Worm (Caenorhabditis elegans): ENCODE results near the gene snx-17.
A peak's percentile ranks its signal among the peaks of the same experiment; 100 is the strongest.

Gene snx-17

DNA sequence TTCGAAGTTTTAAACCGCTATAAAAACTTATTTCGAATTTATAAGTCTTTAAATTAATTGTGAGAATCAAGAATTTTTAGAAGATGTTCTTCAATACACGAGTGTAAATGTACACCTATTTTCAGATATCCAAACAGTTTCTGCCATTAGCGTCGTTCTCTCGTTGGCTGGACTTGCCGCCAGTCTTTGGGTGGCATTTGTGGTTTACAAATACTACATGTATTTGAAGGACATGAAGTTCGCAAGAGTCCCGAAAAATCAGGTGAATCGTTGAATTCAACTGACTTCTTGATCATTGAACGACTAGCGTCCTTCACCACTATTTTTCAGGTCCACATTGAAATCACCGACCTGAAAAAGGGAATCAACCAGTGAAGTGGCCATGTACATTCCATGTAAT, 6.4 kb downstream of the snx-17 start:
- TF ChIP-seq klf-2 (GFP tag; conservative IDR thresholded peaks at IDR 0.05) (no peak), med-1 (GFP tag; optimal IDR thresholded peaks at IDR 0.05; ENCODE audit: insufficient read depth) (no peak), flt-1 (GFP tag; IDR thresholded peaks at IDR 0.05) (no peak), tab-1 (GFP tag; IDR thresholded peaks at IDR 0.05) (no peak), T22C8.4 (GFP tag; IDR thresholded peaks at IDR 0.05) (no peak), cog-1 (tag; optimal IDR thresholded peaks at IDR 0.05) (no peak), ztf-29 (GFP tag; IDR thresholded peaks at IDR 0.05) (no peak), ztf-23 (GFP tag; IDR thresholded peaks at IDR 0.05) (no peak), ref-1 (GFP tag; conservative IDR thresholded peaks at IDR 0.05) (no peak)

DNA sequence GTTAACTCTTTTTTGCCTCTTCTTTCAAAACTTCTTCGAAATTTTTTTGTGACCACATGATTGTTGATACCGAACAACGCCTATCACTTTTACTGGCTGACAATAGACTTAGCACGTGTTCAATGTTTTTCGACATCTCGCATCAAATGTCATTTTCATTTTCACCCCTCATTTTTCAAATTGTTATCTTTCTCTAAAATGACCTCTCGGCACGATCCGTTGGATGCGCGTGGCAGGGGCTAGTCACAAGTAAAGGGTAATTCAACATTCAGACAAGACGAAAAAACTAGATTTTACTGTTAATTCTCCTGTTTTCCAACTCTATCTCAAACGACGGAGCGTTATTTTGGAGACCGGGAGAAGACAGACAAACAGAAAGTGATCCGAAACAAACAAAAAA, 8.6 kb downstream of the snx-17 start, which contains the start of gene F17H10.2:
F17H10.2 (plus strand) TSS at position 316 of the 400 bp plus-strand sequence.
- no peak for TF ChIP-seq ztf-29 (GFP tag; IDR thresholded peaks at IDR 0.05)

DNA sequence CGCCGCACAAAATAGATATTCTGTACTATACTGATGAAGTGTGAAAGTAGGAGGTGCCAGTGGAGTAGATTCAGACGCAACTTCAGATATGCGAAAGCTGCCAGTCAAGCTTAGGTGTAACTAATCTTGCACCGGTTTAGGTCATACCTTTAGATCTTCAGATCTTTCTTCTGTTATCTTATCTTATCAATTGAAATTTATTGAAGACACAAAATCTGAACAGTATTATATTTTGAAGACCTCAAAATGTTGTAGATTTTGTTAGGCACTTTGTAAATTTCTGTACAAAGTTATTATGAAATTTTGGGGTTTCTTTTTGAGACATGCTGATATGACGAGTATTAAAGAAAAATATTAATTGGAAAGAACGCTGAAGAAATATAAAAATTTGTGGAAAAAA, 9.4 kb downstream of the snx-17 start:
- no peak for TF ChIP-seq klf-2 (GFP tag; conservative IDR thresholded peaks at IDR 0.05)
- TF ChIP-seq ztf-29 (GFP tag; IDR thresholded peaks at IDR 0.05), result no peak
- TF ChIP-seq flt-1 (GFP tag; IDR thresholded peaks at IDR 0.05), result no peak
- no peak for TF ChIP-seq tab-1 (GFP tag; IDR thresholded peaks at IDR 0.05)
- TF ChIP-seq med-1 (GFP tag; optimal IDR thresholded peaks at IDR 0.05; ENCODE audit: insufficient read depth), result no peak
- no peak for TF ChIP-seq T22C8.4 (GFP tag; IDR thresholded peaks at IDR 0.05)
- no peak for TF ChIP-seq cog-1 (tag; optimal IDR thresholded peaks at IDR 0.05)
- no peak for TF ChIP-seq ref-1 (GFP tag; conservative IDR thresholded peaks at IDR 0.05)
- TF ChIP-seq ztf-23 (GFP tag; IDR thresholded peaks at IDR 0.05), result no peak

- TF ChIP-seq cog-1 (tag; optimal IDR thresholded peaks at IDR 0.05) (no peak), ztf-23 (GFP tag; IDR thresholded peaks at IDR 0.05) (no peak), tab-1 (GFP tag; IDR thresholded peaks at IDR 0.05) (no peak), med-1 (GFP tag; optimal IDR thresholded peaks at IDR 0.05; ENCODE audit: insufficient read depth) (no peak), T22C8.4 (GFP tag; IDR thresholded peaks at IDR 0.05) (no peak), klf-2 (GFP tag; conservative IDR thresholded peaks at IDR 0.05) (no peak), ztf-29 (GFP tag; IDR thresholded peaks at IDR 0.05) (no peak), flt-1 (GFP tag; IDR thresholded peaks at IDR 0.05) (no peak), ref-1 (GFP tag; conservative IDR thresholded peaks at IDR 0.05) (no peak)
Measured at ce11 chrX:13110004-13110403, 12.1 kb downstream of the snx-17 start.

ce11 chrX:13108664-13109063, 13.4 kb downstream of the snx-17 start:
- no peak for TF ChIP-seq klf-2 (GFP tag; conservative IDR thresholded peaks at IDR 0.05)
- no peak for TF ChIP-seq ref-1 (GFP tag; conservative IDR thresholded peaks at IDR 0.05)
- TF ChIP-seq cog-1 (tag; optimal IDR thresholded peaks at IDR 0.05), result no peak
- TF ChIP-seq med-1 (GFP tag; optimal IDR thresholded peaks at IDR 0.05; ENCODE audit: insufficient read depth), result no peak
- no peak for TF ChIP-seq ztf-23 (GFP tag; IDR thresholded peaks at IDR 0.05)
- no peak for TF ChIP-seq T22C8.4 (GFP tag; IDR thresholded peaks at IDR 0.05)
- TF ChIP-seq flt-1 (GFP tag; IDR thresholded peaks at IDR 0.05), result no peak
- TF ChIP-seq tab-1 (GFP tag; IDR thresholded peaks at IDR 0.05), result no peak
- TF ChIP-seq ztf-29 (GFP tag; IDR thresholded peaks at IDR 0.05), result no peak

DNA sequence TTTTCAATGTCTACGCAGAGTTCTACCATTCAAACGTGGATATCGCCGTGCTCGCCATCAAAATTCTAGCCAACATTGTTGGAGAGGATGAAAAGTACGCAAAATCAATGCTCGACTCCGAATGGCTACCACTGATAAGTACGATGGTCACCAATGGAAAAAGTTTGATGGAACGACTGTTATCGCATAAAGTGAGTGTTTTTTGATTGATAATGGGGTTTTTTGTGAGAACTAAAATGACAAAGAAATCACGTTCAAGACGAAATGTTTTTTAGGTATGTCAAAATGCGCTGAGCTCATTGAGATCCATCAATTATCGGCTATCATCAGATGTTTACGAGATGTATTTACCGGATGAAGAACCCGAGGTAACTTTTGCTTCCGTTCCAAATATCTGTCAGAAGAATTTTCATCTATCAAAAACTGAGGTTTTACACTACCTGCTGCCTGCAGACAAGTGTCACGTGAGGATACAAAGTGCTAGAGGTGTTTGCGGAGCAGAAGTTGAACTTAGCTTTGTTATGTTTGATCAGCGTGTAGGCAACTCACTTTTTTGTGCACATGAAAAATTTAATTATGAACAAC, 15.8 kb downstream of the snx-17 start:
- TF ChIP-seq flt-1 (GFP tag; IDR thresholded peaks at IDR 0.05) (no peak), ztf-29 (GFP tag; IDR thresholded peaks at IDR 0.05) (no peak), med-1 (GFP tag; optimal IDR thresholded peaks at IDR 0.05; ENCODE audit: insufficient read depth) (no peak), T22C8.4 (GFP tag; IDR thresholded peaks at IDR 0.05) (no peak), klf-2 (GFP tag; conservative IDR thresholded peaks at IDR 0.05) (no peak), cog-1 (tag; optimal IDR thresholded peaks at IDR 0.05) (no peak), ztf-23 (GFP tag; IDR thresholded peaks at IDR 0.05) (no peak), tab-1 (GFP tag; IDR thresholded peaks at IDR 0.05) (no peak), ref-1 (GFP tag; conservative IDR thresholded peaks at IDR 0.05) (no peak)

- TF ChIP-seq flt-1 (GFP tag; IDR thresholded peaks at IDR 0.05) (peak; percentile 65; the same call in 1 of the 2 replicates), ztf-29 (GFP tag; IDR thresholded peaks at IDR 0.05) (no peak)
Measured at ce11 chrX:13104966-13105365, 17.1 kb downstream of the snx-17 start, which contains the start of gene F17H10.1. F17H10.1 (plus strand) TSS chrX:13105241.

- TF ChIP-seq ztf-29 (GFP tag; IDR thresholded peaks at IDR 0.05), result no peak
- no peak for TF ChIP-seq tab-1 (GFP tag; IDR thresholded peaks at IDR 0.05)
- no peak for TF ChIP-seq ref-1 (GFP tag; conservative IDR thresholded peaks at IDR 0.05)
- no peak for TF ChIP-seq med-1 (GFP tag; optimal IDR thresholded peaks at IDR 0.05; ENCODE audit: insufficient read depth)
- TF ChIP-seq klf-2 (GFP tag; conservative IDR thresholded peaks at IDR 0.05), result no peak
- no peak for TF ChIP-seq flt-1 (GFP tag; IDR thresholded peaks at IDR 0.05)
- TF ChIP-seq ztf-23 (GFP tag; IDR thresholded peaks at IDR 0.05), result no peak
- TF ChIP-seq cog-1 (tag; optimal IDR thresholded peaks at IDR 0.05), result no peak
- TF ChIP-seq T22C8.4 (GFP tag; IDR thresholded peaks at IDR 0.05), result no peak
Measured at ce11 chrX:13102838-13103237, 19.3 kb downstream of the snx-17 start.

ce11 chrX:13100410-13100809, 21.7 kb downstream of the snx-17 start, which contains the start of gene R03G8.6:
R03G8.6 (minus strand) TSS chrX:13100510.
- TF ChIP-seq cog-1 (tag; optimal IDR thresholded peaks at IDR 0.05), result no peak
- TF ChIP-seq med-1 (GFP tag; optimal IDR thresholded peaks at IDR 0.05; ENCODE audit: insufficient read depth), result no peak

DNA sequence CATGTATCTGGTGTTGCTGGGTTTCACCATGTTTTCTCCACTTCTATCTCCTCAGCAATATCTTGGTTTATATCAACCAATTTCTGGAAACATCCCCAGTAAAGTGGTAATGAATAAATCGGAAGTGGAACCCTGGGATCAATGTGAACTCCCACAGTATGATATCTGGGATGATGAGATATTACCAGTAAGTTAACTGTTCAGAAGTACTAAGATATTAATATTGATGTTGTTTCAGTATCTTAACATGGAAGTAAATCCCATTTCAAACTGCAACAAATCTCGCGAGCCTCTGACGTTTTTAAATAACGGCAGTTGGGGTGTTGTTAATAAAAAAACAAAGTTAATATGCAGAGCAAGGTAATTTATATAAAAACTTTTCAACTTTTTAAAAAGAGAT, 30.9 kb downstream of the snx-17 start:
- TF ChIP-seq ztf-29 (GFP tag; IDR thresholded peaks at IDR 0.05) (no peak), ztf-23 (GFP tag; IDR thresholded peaks at IDR 0.05) (no peak), klf-2 (GFP tag; conservative IDR thresholded peaks at IDR 0.05) (no peak), tab-1 (GFP tag; IDR thresholded peaks at IDR 0.05) (no peak), T22C8.4 (GFP tag; IDR thresholded peaks at IDR 0.05) (no peak), med-1 (GFP tag; optimal IDR thresholded peaks at IDR 0.05; ENCODE audit: insufficient read depth) (no peak), cog-1 (tag; optimal IDR thresholded peaks at IDR 0.05) (no peak), flt-1 (GFP tag; IDR thresholded peaks at IDR 0.05) (no peak), ref-1 (GFP tag; conservative IDR thresholded peaks at IDR 0.05) (no peak)
